Worm (Caenorhabditis elegans): Measurements from ENCODE around the gene clc-2.

ce11 chrX:7409935-7410334 lies 21.3 kb upstream of the clc-2 start, which contains the start of gene C10A4.2:
- TF ChIP-seq pha-4 (tag; optimal IDR thresholded peaks at IDR 0.05) (no peak), snpc-4 (tag; optimal IDR thresholded peaks at IDR 0.05) (no peak), unc-39 (tag; optimal IDR thresholded peaks at IDR 0.05) (no peak), zip-8 (tag; optimal IDR thresholded peaks at IDR 0.05) (no peak), nhr-12 (tag; optimal IDR thresholded peaks at IDR 0.05) (no peak), nhr-28 (tag; optimal IDR thresholded peaks at IDR 0.05) (no peak), unc-62 (GFP tag; optimal IDR thresholded peaks at IDR 0.05) (no peak), ces-1 (GFP tag; optimal IDR thresholded peaks at IDR 0.05) (no peak), nhr-2 (tag; optimal IDR thresholded peaks at IDR 0.05) (no peak), nhr-237 (tag; optimal IDR thresholded peaks at IDR 0.05) (no peak), ztf-11 (tag; optimal IDR thresholded peaks at IDR 0.05) (no peak), sem-2 (GFP tag; optimal IDR thresholded peaks at IDR 0.05) (no peak), mab-5 (tag; optimal IDR thresholded peaks at IDR 0.05) (no peak), mep-1 (tag; optimal IDR thresholded peaks at IDR 0.05) (no peak)

Measured in whole organism, mixed stage, embryonic.